Fruit fly (Drosophila melanogaster) whole organism, wandering third instar larva: ENCODE results near the gene MP1.

ENCODE experiments used
- CG9705 ChIP-seq: fragments of 200-800 bp; sonication (Bioruptor generic); optimal IDR thresholded peaks from 2 replicates; lab custom pipeline; 2018; ENCODE audit warnings: missing biosample characterization, mild to moderate bottlenecking, missing genetic modification characterization
- Hr78 ChIP-seq: fragments of >200 bp; optimal IDR thresholded peaks from 2 replicates; lab custom pipeline; 2017; ENCODE audit warnings: missing biosample characterization, missing genetic modification characterization
- Sp1 ChIP-seq: fragments of 200-800 bp; sonication (Bioruptor generic); optimal IDR thresholded peaks from 3 replicates; lab custom pipeline; 2019; ENCODE audit warnings: missing biosample characterization, mild to moderate bottlenecking, missing genetic modification characterization, moderate library complexity
- psq ChIP-seq: fragments of 200-800 bp; sonication (Bioruptor generic); optimal IDR thresholded peaks from 3 replicates; lab custom pipeline; 2017; ENCODE audit warnings: missing biosample characterization, mild to moderate bottlenecking, missing genetic modification characterization, moderate library complexity

DNA sequence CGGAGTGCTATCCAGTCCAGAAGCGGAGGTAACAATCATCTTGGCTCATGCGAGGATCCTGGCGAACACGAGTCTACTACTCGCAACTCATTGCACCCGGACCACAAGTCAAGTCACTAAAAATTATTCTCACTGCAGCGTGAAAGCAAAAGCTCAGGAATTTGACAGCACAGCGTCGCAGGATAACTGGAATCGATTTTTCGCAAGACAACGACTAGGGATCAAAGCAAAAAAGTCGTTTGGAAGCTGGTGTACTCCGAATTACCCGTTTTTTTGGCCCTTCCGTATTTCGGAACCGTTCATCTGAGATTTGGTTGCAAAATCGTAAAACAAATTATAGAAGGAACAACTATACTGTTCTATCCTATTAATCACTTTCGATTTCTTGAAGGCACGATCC lies 10.9 kb downstream of the MP1 start:
- TF ChIP-seq Hr78 (GFP tag; lab: Kevin White, UChicago) (no peak), Sp1 (GFP tag; lab: Kevin White, UChicago) (no peak), CG9705 (GFP tag; lab: Kevin White, UChicago) (no peak), psq (no peak)
